Fruit fly (Drosophila melanogaster): ENCODE measurements around the gene CG3739.
A peak's percentile ranks its signal among the peaks of the same experiment; 100 is the strongest.

Gene CG3739

DNA sequence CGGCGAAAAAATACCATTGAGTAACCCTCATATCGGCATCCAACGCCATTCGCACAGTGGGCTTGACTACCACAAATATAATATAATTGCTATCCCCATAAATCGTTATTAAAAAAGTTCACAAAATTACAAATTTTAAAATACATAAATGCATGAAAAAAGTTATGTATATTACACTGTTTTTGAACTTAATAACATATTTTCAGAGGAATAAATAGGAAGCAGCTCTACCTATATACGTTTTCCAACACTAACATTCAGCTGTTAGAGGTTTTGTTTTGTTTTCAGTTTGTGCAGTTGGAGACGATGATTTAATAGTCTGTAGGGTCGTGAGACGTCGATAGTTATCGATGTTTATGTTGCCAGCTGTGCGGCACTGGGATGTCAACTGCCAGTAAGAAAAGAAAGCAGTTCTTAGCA is 9.9 kb downstream of the CG3739 start, which contains the start of the genes Ino80 and Aptx (continued):
- TF ChIP-seq HLH4C (GFP tag; IDR thresholded peaks at IDR 0.05; ENCODE audit: partially characterized antibody) (peak; percentile 88), HmgD (GFP tag; optimal IDR thresholded peaks at IDR 0.05) (peak; percentile 50), CG6791 (GFP tag; IDR thresholded peaks at IDR 0.05; ENCODE audit: partially characterized antibody) (peak; percentile 95), Taf1 (GFP tag; IDR thresholded peaks at IDR 0.05) (peak; percentile 86), jumu (GFP tag; optimal IDR thresholded peaks at IDR 0.05) (peak; percentile 95), ham (GFP tag; IDR thresholded peaks at IDR 0.05) (peak; percentile 86), vvl (GFP tag; IDR thresholded peaks at IDR 0.05) (peak; percentile 97), zfh1 (GFP tag; IDR thresholded peaks at IDR 0.05) (peak; percentile 95), shn (GFP tag; optimal IDR thresholded peaks at IDR 0.05) (peak; percentile 94), CG16779 (GFP tag; IDR thresholded peaks at IDR 0.05) (peak; percentile 72), CG33213 (GFP tag; optimal IDR thresholded peaks at IDR 0.05) (peak; percentile 93), CG4854 (GFP tag; optimal IDR thresholded peaks at IDR 0.05) (peak; percentile 92), CG3995 (GFP tag; optimal IDR thresholded peaks at IDR 0.05) (peak; percentile 69), luna (GFP tag; optimal IDR thresholded peaks at IDR 0.05) (peak; percentile 76), vfl (GFP tag; optimal IDR thresholded peaks at IDR 0.05) (peak; percentile 90), CG10462 (GFP tag; optimal IDR thresholded peaks at IDR 0.05) (peak; percentile 92), trh (GFP tag; optimal IDR thresholded peaks at IDR 0.05) (peak; percentile 90), CG18476 (GFP tag; optimal IDR thresholded peaks at IDR 0.05) (peak; percentile 94), sug (tag; optimal IDR thresholded peaks at IDR 0.05) (no peak), CG1603 (tag; optimal IDR thresholded peaks at IDR 0.05) (peak; percentile 82), CHES-1-like (GFP tag; optimal IDR thresholded peaks at IDR 0.05) (peak; percentile 96), CG9215 (GFP tag; IDR thresholded peaks at IDR 0.05) (peak; percentile 95), CG17829 (tag; optimal IDR thresholded peaks at IDR 0.05) (peak; percentile 95), CG12942 (GFP tag; optimal IDR thresholded peaks at IDR 0.05) (peak; percentile 94), CG14441 (GFP tag; IDR thresholded peaks at IDR 0.05) (peak; percentile 95), CG14014 (GFP tag; IDR thresholded peaks at IDR 0.05) (peak; percentile 92), Awh (GFP tag; IDR thresholded peaks at IDR 0.05) (peak; percentile 91), Chrac-16 (GFP tag; optimal IDR thresholded peaks at IDR 0.05) (peak; percentile 97), CG5180 (GFP tag; optimal IDR thresholded peaks at IDR 0.05) (no peak), fd96Cb (tag; optimal IDR thresholded peaks at IDR 0.05) (peak; percentile 93), CG3838 (GFP tag; optimal IDR thresholded peaks at IDR 0.05) (peak; percentile 87), bbx (GFP tag; IDR thresholded peaks at IDR 0.05; ENCODE audit: partially characterized antibody) (peak; percentile 97), Side (GFP tag; optimal IDR thresholded peaks at IDR 0.05) (peak; percentile 88), al (GFP tag; IDR thresholded peaks at IDR 0.05) (peak; percentile 93), CG32532 (GFP tag; IDR thresholded peaks at IDR 0.05) (peak; percentile 96), Xbp1 (GFP tag; optimal IDR thresholded peaks at IDR 0.05) (peak; percentile 97), CG12071 (GFP tag; optimal IDR thresholded peaks at IDR 0.05) (peak; percentile 67), tll (GFP tag; optimal IDR thresholded peaks at IDR 0.05) (peak; percentile 41 to 61), z (GFP tag; IDR thresholded peaks at IDR 0.05) (peak; percentile 49; the same call in 1 of the 3 replicates), CG7745 (tag; optimal IDR thresholded peaks at IDR 0.05) (no peak), zf30C (GFP tag; optimal IDR thresholded peaks at IDR 0.05) (no peak), CG4404 (GFP tag; IDR thresholded peaks at IDR 0.05) (peak; percentile 93), CG15601 (tag; optimal IDR thresholded peaks at IDR 0.05) (peak; percentile 86), Asciz (GFP tag; optimal IDR thresholded peaks at IDR 0.05) (peak; percentile 80), Ets65A (GFP tag) (peak; percentile 99), Scr (GFP tag; IDR thresholded peaks at IDR 0.05; ENCODE audit: partially characterized antibody) (peak; percentile 96), CrebB (tag; optimal IDR thresholded peaks at IDR 0.05) (peak; percentile 82), amos (GFP tag; IDR thresholded peaks at IDR 0.05; ENCODE audit: partially characterized antibody) (peak; percentile 97), CG11085 (GFP tag; IDR thresholded peaks at IDR 0.05) (peak; percentile 90), CG34224 (GFP tag; IDR thresholded peaks at IDR 0.05; ENCODE audit: partially characterized antibody) (peak; percentile 86), CG18011 (GFP tag; optimal IDR thresholded peaks at IDR 0.05) (peak; percentile 72)
